Worm (Caenorhabditis elegans) whole organism, L2 larva: ENCODE data around the gene srd-51.

Source experiments
- dmd-4 ChIP-seq: sonication (generic microtip); optimal IDR thresholded peaks from 2 replicates; lab custom pipeline; 2017; ENCODE audit warnings: missing biosample characterization, missing genetic modification characterization
- elt-1 ChIP-seq: fragments of 150-350 bp; optimal IDR thresholded peaks from 2 replicates; lab custom pipeline; 2014; ENCODE audit warnings: missing biosample characterization, missing genetic modification characterization
- lsy-2 ChIP-seq, 2 experiments: fragments of 150-350 bp in 1 of 2; sonication (generic microtip) in 1 of 2; optimal IDR thresholded peaks; 2 replicates each; lab custom pipeline; 2014 to 2017; ENCODE audit warnings: missing biosample characterization in 2 of 2, missing genetic modification characterization in 2 of 2
- sma-9 ChIP-seq, 2 experiments: fragments of 150-350 bp in 1 of 2; sonication (generic microtip) in 1 of 2; optimal IDR thresholded peaks; 2 replicates each; lab custom pipeline; 2014 to 2016; ENCODE audit warnings: missing genetic modification characterization in 2 of 2, mild to moderate bottlenecking in 1 of 2, missing biosample characterization in 1 of 2, missing compliant biosample characterization in 1 of 2, missing genetic modification reagents in 1 of 2, moderate library complexity in 1 of 2

DNA sequence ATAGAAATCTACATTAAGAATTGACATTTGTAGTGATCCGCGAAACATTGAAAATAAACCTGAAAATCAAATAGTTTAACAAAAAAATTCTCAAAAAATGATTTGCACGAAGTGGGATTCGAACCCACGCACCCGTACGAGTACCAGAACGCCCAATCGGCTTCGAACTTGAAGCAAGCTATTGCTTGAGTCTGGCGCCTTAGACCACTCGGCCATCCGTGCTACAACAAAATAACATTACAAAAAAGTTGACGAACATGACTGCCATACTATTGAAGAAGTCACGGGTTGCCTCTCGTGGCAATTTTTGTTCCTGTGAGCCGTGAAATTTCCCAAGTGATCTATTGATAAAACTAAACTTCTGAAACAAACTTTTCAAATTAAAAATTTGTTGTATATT, 41.4 kb downstream of the srd-51 start:
- TF ChIP-seq elt-1 (no peak), lsy-2 (tag; optimal IDR thresholded peaks at IDR 0.05; lab: Kevin White, UChicago) (no peak), sma-9 (GFP tag; optimal IDR thresholded peaks at IDR 0.05; lab: Kevin White, UChicago) (no peak), sma-9 (tag; optimal IDR thresholded peaks at IDR 0.05; lab: Kevin White, UChicago) (no peak), dmd-4 (tag; lab: Kevin White, UChicago) (no peak)
